Worm (Caenorhabditis elegans) whole organism, L4 larva: Measurements from ENCODE around the gene H41C03.1.

Source experiments
- F26F4.8 ChIP-seq: fragments of 200-800 bp; sonication (Bioruptor generic); conservative IDR thresholded peaks from 2 replicates; pipeline ENCODE4 v1.3.6; 2022; ENCODE audit warnings: missing genetic modification characterization, missing compliant biosample characterization
- F49E8.2 ChIP-seq: sonication (generic microtip); optimal IDR thresholded peaks from 2 replicates; lab custom pipeline; 2016; ENCODE audit warnings: missing compliant biosample characterization, mild to moderate bottlenecking, missing genetic modification characterization, borderline replicate concordance
- R02D3.7 ChIP-seq: fragments of 150-350 bp; sonication (generic microtip); optimal IDR thresholded peaks from 3 replicates; lab custom pipeline; 2014; ENCODE audit warnings: missing biosample characterization, missing genetic modification characterization
- T20F7.1 ChIP-seq: fragments of 200-800 bp; sonication (Bioruptor generic); optimal IDR thresholded peaks from 2 replicates; lab custom pipeline; 2018; ENCODE audit warnings: mild to moderate bottlenecking, missing genetic modification characterization, missing compliant biosample characterization
- T26A8.4 ChIP-seq: fragments of 200-800 bp; sonication (Bioruptor generic); IDR thresholded peaks from 2 replicates; pipeline ENCODE4 v1.3.6; 2022; ENCODE audit warnings: missing genetic modification characterization, missing compliant biosample characterization
- Y48G9A.11 ChIP-seq: fragments of 200-800 bp; sonication (Bioruptor generic); IDR thresholded peaks from 2 replicates; pipeline ENCODE4 v1.3.6; 2022; ENCODE audit warnings: missing genetic modification reagents, missing genetic modification characterization, missing compliant biosample characterization
- Y75B8A.6 ChIP-seq: fragments of 200-800 bp; sonication (Bioruptor generic); IDR thresholded peaks from 2 replicates; pipeline ENCODE4 v1.3.6; 2022; ENCODE audit warnings: missing genetic modification reagents, missing genetic modification characterization, missing compliant biosample characterization
- ZK337.2 ChIP-seq: fragments of 200-800 bp; sonication (Bioruptor generic); IDR thresholded peaks from 2 replicates; pipeline ENCODE4 v1.3.6; 2022; ENCODE audit warnings: missing genetic modification reagents, missing genetic modification characterization, missing compliant biosample characterization
- aha-1 ChIP-seq: fragments of 150-350 bp; peaks from one replicate; lab custom pipeline; 2014; ENCODE audit warnings: missing biosample characterization, missing genetic modification characterization
- aly-2 ChIP-seq: sonication (generic microtip); optimal IDR thresholded peaks from 2 replicates; lab custom pipeline; 2018; ENCODE audit warnings: missing biosample characterization, missing genetic modification characterization
- ama-1 ChIP-seq: fragments of 150-350 bp; optimal IDR thresholded peaks from 2 replicates; lab custom pipeline; 2014; ENCODE audit warnings: inconsistent platforms, mixed read lengths
- arid-1 ChIP-seq: fragments of 200-800 bp; sonication (Bioruptor generic); conservative IDR thresholded peaks from 2 replicates; pipeline ENCODE4 v1.3.6; 2022; ENCODE audit warnings: missing genetic modification reagents, missing genetic modification characterization, missing compliant biosample characterization
- ceh-20 ChIP-seq: fragments of 200-800 bp; sonication (Bioruptor generic); IDR thresholded peaks from 2 replicates; pipeline ENCODE4 v1.3.6; 2022; ENCODE audit warnings: missing genetic modification reagents, missing genetic modification characterization, missing compliant biosample characterization
- ceh-28 ChIP-seq: fragments of 150-350 bp; optimal IDR thresholded peaks from 2 replicates; lab custom pipeline; 2014; ENCODE audit warnings: missing biosample characterization, missing genetic modification reagents, missing genetic modification characterization
- ceh-44 ChIP-seq: fragments of 200-800 bp; sonication (Bioruptor generic); IDR thresholded peaks from 2 replicates; pipeline ENCODE4 v1.3.6; 2022; ENCODE audit warnings: missing genetic modification reagents, missing genetic modification characterization, missing compliant biosample characterization
- ceh-62 ChIP-seq: sonication (generic microtip); optimal IDR thresholded peaks from 2 replicates; lab custom pipeline; 2017; ENCODE audit warnings: missing biosample characterization, missing genetic modification characterization
- ceh-82 ChIP-seq: sonication (generic microtip); optimal IDR thresholded peaks from 2 replicates; lab custom pipeline; 2017; ENCODE audit warnings: missing biosample characterization, missing genetic modification characterization
- ctbp-1 ChIP-seq: fragments of 200-800 bp; sonication (Bioruptor generic); IDR thresholded peaks from 2 replicates; pipeline ENCODE4 v1.3.6; 2022; ENCODE audit warnings: missing genetic modification reagents, missing genetic modification characterization, missing compliant biosample characterization
- dmd-6 ChIP-seq: fragments of 200-800 bp; sonication (Bioruptor generic); IDR thresholded peaks from 2 replicates; pipeline ENCODE4 v1.3.6; 2022; ENCODE audit warnings: missing genetic modification reagents, missing genetic modification characterization, missing compliant biosample characterization
- dmd-8 ChIP-seq: fragments of 200-800 bp; sonication (Bioruptor generic); IDR thresholded peaks from 2 replicates; pipeline ENCODE4 v1.3.6; 2022; ENCODE audit warnings: missing genetic modification characterization, missing compliant biosample characterization
- dve-1 ChIP-seq: sonication (generic microtip); optimal IDR thresholded peaks from 2 replicates; lab custom pipeline; 2017; ENCODE audit warnings: antibody characterized with exemption, mild to moderate bottlenecking, missing genetic modification characterization, missing compliant biosample characterization; ENCODE audit not compliant: insufficient read depth
- egl-43 ChIP-seq: fragments of 200-800 bp; sonication (Bioruptor generic); IDR thresholded peaks from 2 replicates; pipeline ENCODE4 v1.3.6; 2022; ENCODE audit warnings: missing genetic modification reagents, missing genetic modification characterization, missing compliant biosample characterization
- fkh-10 ChIP-seq: fragments of 150-350 bp; optimal IDR thresholded peaks from 2 replicates; lab custom pipeline; 2014; ENCODE audit warnings: missing biosample characterization, missing genetic modification reagents, missing genetic modification characterization
- hlh-30 ChIP-seq: sonication (generic microtip); optimal IDR thresholded peaks from 2 replicates; lab custom pipeline; 2017; ENCODE audit warnings: antibody characterized with exemption, mild to moderate bottlenecking, missing genetic modification characterization, missing compliant biosample characterization; ENCODE audit not compliant: insufficient read depth
- lin-1 ChIP-seq: fragments of 200-800 bp; sonication (Bioruptor generic); IDR thresholded peaks from 2 replicates; pipeline ENCODE4 v1.3.6; 2022; ENCODE audit warnings: missing genetic modification reagents, missing genetic modification characterization, missing compliant biosample characterization
- lin-13 ChIP-seq: fragments of 150-350 bp; optimal IDR thresholded peaks from 2 replicates; lab custom pipeline; 2014; ENCODE audit warnings: missing biosample characterization, missing genetic modification reagents, missing genetic modification characterization
- lin-29 ChIP-seq: fragments of 200-800 bp; sonication (Bioruptor generic); IDR thresholded peaks from 2 replicates; pipeline ENCODE4 v1.3.6; 2022; ENCODE audit warnings: missing genetic modification reagents, missing genetic modification characterization, missing compliant biosample characterization
- lin-38 ChIP-seq: fragments of 200-800 bp; sonication (Bioruptor generic); IDR thresholded peaks from 2 replicates; pipeline ENCODE4 v1.3.6; 2022; ENCODE audit warnings: missing genetic modification reagents, missing genetic modification characterization, missing compliant biosample characterization
- madf-5 ChIP-seq, 2 experiments: fragments of 200-800 bp; sonication (Bioruptor generic); IDR thresholded peaks; 2 replicates each; pipeline ENCODE4 v1.3.6; 2022; ENCODE audit warnings: missing compliant biosample characterization in 2 of 2, missing genetic modification characterization in 2 of 2
- madf-9 ChIP-seq: fragments of 200-800 bp; sonication (Bioruptor generic); conservative IDR thresholded peaks from 2 replicates; pipeline ENCODE4 v1.3.6; 2022; ENCODE audit warnings: missing genetic modification reagents, missing genetic modification characterization, missing compliant biosample characterization
- mep-1 ChIP-seq: fragments of 150-350 bp; sonication (generic microtip); optimal IDR thresholded peaks from 3 replicates; lab custom pipeline; 2014; ENCODE audit warnings: missing biosample characterization, missing genetic modification characterization
- mes-2 ChIP-seq: sonication (generic microtip); optimal IDR thresholded peaks from 2 replicates; lab custom pipeline; 2016; ENCODE audit warnings: missing genotype, mild to moderate bottlenecking, missing genetic modification characterization, missing compliant biosample characterization; ENCODE audit not compliant: poor library complexity, severe bottlenecking
- mxl-2 ChIP-seq: fragments of 200-800 bp; sonication (Bioruptor generic); conservative IDR thresholded peaks from 2 replicates; pipeline ENCODE4 v1.3.6; 2022; ENCODE audit warnings: missing genetic modification reagents, missing genetic modification characterization, missing compliant biosample characterization
- nhr-10 ChIP-seq: fragments of 150-350 bp; optimal IDR thresholded peaks from 2 replicates; lab custom pipeline; 2014; ENCODE audit warnings: missing biosample characterization, missing genetic modification characterization
- nhr-11 ChIP-seq: fragments of 150-350 bp; optimal IDR thresholded peaks from 2 replicates; lab custom pipeline; 2014; ENCODE audit warnings: missing biosample characterization, missing genetic modification characterization
- nhr-111 ChIP-seq: fragments of 200-800 bp; sonication (Bioruptor generic); optimal IDR thresholded peaks from 2 replicates; lab custom pipeline; 2018; ENCODE audit warnings: mild to moderate bottlenecking, missing genetic modification characterization, missing compliant biosample characterization
- nhr-237 ChIP-seq: sonication (generic microtip); optimal IDR thresholded peaks from 2 replicates; lab custom pipeline; 2017; ENCODE audit warnings: missing biosample characterization, missing genetic modification characterization
- nhr-6 ChIP-seq: fragments of 150-350 bp; optimal IDR thresholded peaks from 2 replicates; lab custom pipeline; 2014; ENCODE audit warnings: missing biosample characterization, missing genetic modification characterization
- php-3 ChIP-seq: fragments of 200-800 bp; sonication (Bioruptor generic); IDR thresholded peaks from 2 replicates; pipeline ENCODE4 v1.3.6; 2022; ENCODE audit warnings: missing genetic modification reagents, missing genetic modification characterization, missing compliant biosample characterization
- pqm-1 ChIP-seq: sonication (generic microtip); optimal IDR thresholded peaks from 2 replicates; lab custom pipeline; 2017; ENCODE audit warnings: missing biosample characterization, missing genetic modification characterization
- skn-1 ChIP-seq: fragments of 150-350 bp; optimal IDR thresholded peaks from 2 replicates; lab custom pipeline; 2014; ENCODE audit warnings: missing biosample characterization, missing genetic modification characterization
- tra-1 ChIP-seq: fragments of 200-800 bp; sonication (Bioruptor generic); IDR thresholded peaks from 2 replicates; pipeline ENCODE4 v1.3.6; 2022; ENCODE audit warnings: missing genetic modification reagents, missing genetic modification characterization, missing compliant biosample characterization
- unc-130 ChIP-seq: sonication (generic microtip); optimal IDR thresholded peaks from 2 replicates; lab custom pipeline; 2016; ENCODE audit warnings: missing genetic modification reagents, missing genetic modification characterization, missing compliant biosample characterization
- unc-62 ChIP-seq, 3 experiments: fragments of 150-350 bp in 1 of 3; sonication (generic microtip); optimal IDR thresholded peaks in 2 of 3; peaks in 1 of 3; 1 replicate in 1 of 3; 2 replicates in 2 of 3; lab custom pipeline; 2014 to 2017; ENCODE audit warnings: missing biosample characterization in 3 of 3, missing genetic modification characterization in 3 of 3, missing genetic modification reagents in 3 of 3, missing genotype in 1 of 3
- vab-7 ChIP-seq: fragments of 200-800 bp; sonication (Bioruptor generic); IDR thresholded peaks from 2 replicates; pipeline ENCODE4 v1.3.6; 2022; ENCODE audit warnings: missing genetic modification reagents, missing genetic modification characterization, missing compliant biosample characterization
- zag-1 ChIP-seq: fragments of 150-350 bp; optimal IDR thresholded peaks from 2 replicates; lab custom pipeline; 2014; ENCODE audit warnings: missing biosample characterization, missing genetic modification characterization
- zfp-2 ChIP-seq: sonication (generic microtip); optimal IDR thresholded peaks from 2 replicates; lab custom pipeline; 2016; ENCODE audit warnings: mild to moderate bottlenecking, missing genetic modification characterization, missing compliant biosample characterization
- zfp-3 ChIP-seq: fragments of 200-800 bp; sonication (Bioruptor generic); conservative IDR thresholded peaks from 2 replicates; pipeline ENCODE4 v1.3.6; 2022; ENCODE audit warnings: missing genetic modification reagents, missing genetic modification characterization, missing compliant biosample characterization
- zip-2 ChIP-seq: fragments of 150-350 bp; optimal IDR thresholded peaks from 2 replicates; lab custom pipeline; 2014; ENCODE audit warnings: missing biosample characterization, missing genetic modification characterization
- ztf-11 ChIP-seq: fragments of 150-350 bp; optimal IDR thresholded peaks from 2 replicates; lab custom pipeline; 2014; ENCODE audit warnings: missing biosample characterization, missing genetic modification characterization
- ztf-7 ChIP-seq: fragments of 150-350 bp; optimal IDR thresholded peaks from 2 replicates; lab custom pipeline; 2014; ENCODE audit warnings: missing biosample characterization, missing genetic modification characterization

H41C03.1 gene

ce11 chrII:5901407-5902026 is 47.3 kb downstream of the H41C03.1 start (continued):
- TF ChIP-seq ztf-11, result no peak
- no peak for TF ChIP-seq tra-1
- no peak for TF ChIP-seq mes-2 (tag; lab: Kevin White, UChicago)
- no peak for TF ChIP-seq nhr-11
- no peak for TF ChIP-seq ceh-62 (tag; lab: Kevin White, UChicago)
- TF ChIP-seq ama-1 (lab: Kevin White, UChicago), result no peak
- TF ChIP-seq aly-2 (tag; lab: Kevin White, UChicago), result no peak
- no peak; the same call in 1 of the 2 replicates for TF ChIP-seq ceh-20
- TF ChIP-seq mxl-2 (GFP tag; lab: Robert Waterston, UW), result no peak
- TF ChIP-seq nhr-237 (tag; lab: Kevin White, UChicago), result no peak
- no peak for TF ChIP-seq F26F4.8
- no peak for TF ChIP-seq pqm-1 (tag; lab: Kevin White, UChicago)
- no peak for TF ChIP-seq aha-1
- TF ChIP-seq lin-13, result no peak
- TF ChIP-seq nhr-10 (tag; lab: Kevin White, UChicago), result no peak
- 0 out of 2 replicates have a peak, but pooled peaks have one; percentile 43 for TF ChIP-seq arid-1 (GFP tag; lab: Robert Waterston, UW)
- TF ChIP-seq dmd-8 (GFP tag; lab: Robert Waterston, UW), result no peak
- no peak for TF ChIP-seq zag-1 (tag; lab: Kevin White, UChicago)
- TF ChIP-seq hlh-30 (tag; lab: Kevin White, UChicago), result peak; percentile 22
- no peak for TF ChIP-seq zfp-3 (GFP tag; lab: Robert Waterston, UW)
- no peak for TF ChIP-seq R02D3.7 (tag; lab: Kevin White, UChicago)
- no peak for TF ChIP-seq Y75B8A.6 (GFP tag; lab: Robert Waterston, UW)
- TF ChIP-seq ceh-44 (GFP tag; lab: Robert Waterston, UW), result no peak
- TF ChIP-seq ZK337.2 (GFP tag; lab: Robert Waterston, UW), result no peak
- no peak for TF ChIP-seq php-3
- no peak for TF ChIP-seq ceh-28 (tag; lab: Kevin White, UChicago)
- TF ChIP-seq Y48G9A.11, result no peak
- TF ChIP-seq T20F7.1, result no peak
- TF ChIP-seq T26A8.4 (GFP tag; lab: Robert Waterston, UW), result peak; percentile 56; the same call in 1 of the 2 replicates
- TF ChIP-seq unc-130, result no peak
- TF ChIP-seq vab-7 (GFP tag; lab: Robert Waterston, UW), result no peak
- no peak for TF ChIP-seq fkh-10 (GFP tag; lab: Kevin White, UChicago)
- TF ChIP-seq ztf-7 (tag; lab: Kevin White, UChicago), result no peak
- TF ChIP-seq mep-1, result peak; percentile 65
- TF ChIP-seq nhr-111, result peak; percentile 45
- no peak for TF ChIP-seq dmd-6 (GFP tag; lab: Robert Waterston, UW)
- TF ChIP-seq unc-62 (GFP tag; optimal IDR thresholded peaks at IDR 0.05 in 1 of 2; lab: Kevin White, UChicago), result peak in 1 of 2 experiments; percentile 93
- TF ChIP-seq unc-62 (tag; optimal IDR thresholded peaks at IDR 0.05; lab: Kevin White, UChicago), result no peak
- no peak for TF ChIP-seq zfp-2 (tag; lab: Kevin White, UChicago)
- no peak for TF ChIP-seq nhr-6
- no peak for TF ChIP-seq skn-1
- peak; percentile 81 for TF ChIP-seq ctbp-1 (GFP tag; lab: Robert Waterston, UW)
- TF ChIP-seq lin-1, result peak; percentile 68; the same call in 1 of the 2 replicates
- TF ChIP-seq madf-9 (GFP tag; lab: Robert Waterston, UW), result peak; percentile 98
- TF ChIP-seq dve-1 (tag; lab: Kevin White, UChicago), result peak; percentile 56
- TF ChIP-seq egl-43 (GFP tag; lab: Robert Waterston, UW), result peak; percentile 89
- no peak for TF ChIP-seq madf-5 (GFP tag; IDR thresholded peaks at IDR 0.05; lab: Robert Waterston, UW)
- no peak for TF ChIP-seq ceh-82 (tag; lab: Kevin White, UChicago)
- TF ChIP-seq zip-2 (tag; lab: Kevin White, UChicago), result no peak
- no peak for TF ChIP-seq F49E8.2 (tag; lab: Kevin White, UChicago)
- TF ChIP-seq lin-29 (GFP tag; lab: Robert Waterston, UW), result 0 out of 2 replicates have a peak, but pooled peaks have one; percentile 43
- peak; percentile 32 for TF ChIP-seq lin-38 (GFP tag; lab: Robert Waterston, UW)
